Worm (Caenorhabditis elegans) whole organism, L3 larva: ENCODE measurements around the gene F21G4.5.

Experiments used
- R02D3.7 ChIP-seq: fragments of 150-350 bp; optimal IDR thresholded peaks from 2 replicates; lab custom pipeline; 2014; ENCODE audit warnings: missing biosample characterization, missing genetic modification characterization
- ZK546.5 ChIP-seq: sonication (generic microtip); optimal IDR thresholded peaks from 2 replicates; lab custom pipeline; 2017; ENCODE audit warnings: missing biosample characterization, missing genetic modification characterization
- aly-2 ChIP-seq: fragments of 150-350 bp; optimal IDR thresholded peaks from 2 replicates; lab custom pipeline; 2014; ENCODE audit warnings: missing biosample characterization, missing genetic modification characterization
- ceh-16 ChIP-seq: sonication (generic microtip); optimal IDR thresholded peaks from 2 replicates; lab custom pipeline; 2017; ENCODE audit warnings: missing biosample characterization, missing genetic modification characterization
- ceh-28 ChIP-seq: fragments of 150-350 bp; optimal IDR thresholded peaks from 2 replicates; lab custom pipeline; 2014; ENCODE audit warnings: missing biosample characterization, missing genetic modification reagents, missing genetic modification characterization
- daf-12 ChIP-seq: fragments of 150-350 bp; optimal IDR thresholded peaks from 2 replicates; lab custom pipeline; 2014; ENCODE audit warnings: missing biosample characterization, missing genetic modification reagents, missing genetic modification characterization
- egl-27 ChIP-seq: sonication (generic microtip); optimal IDR thresholded peaks from 4 replicates; lab custom pipeline; 2017; ENCODE audit warnings: missing biosample characterization, missing genetic modification reagents, missing genetic modification characterization
- egl-5 ChIP-seq: fragments of 150-350 bp; optimal IDR thresholded peaks from 2 replicates; lab custom pipeline; 2017; ENCODE audit warnings: missing biosample characterization, missing genetic modification reagents, missing genetic modification characterization, inconsistent platforms
- elt-1 ChIP-seq: fragments of 150-350 bp; optimal IDR thresholded peaks from 2 replicates; lab custom pipeline; 2014; ENCODE audit warnings: missing biosample characterization, missing genetic modification characterization
- elt-2 ChIP-seq: sonication (generic microtip); optimal IDR thresholded peaks from 2 replicates; lab custom pipeline; 2016; ENCODE audit warnings: missing genetic modification reagents, mild to moderate bottlenecking, missing genetic modification characterization, missing compliant biosample characterization
- eor-1 ChIP-seq, 2 experiments: fragments of 150-350 bp; optimal IDR thresholded peaks; 2 replicates each; lab custom pipeline; 2014 to 2018; ENCODE audit warnings: missing biosample characterization in 2 of 2, missing genetic modification characterization in 2 of 2
- fkh-10 ChIP-seq: sonication (generic microtip); optimal IDR thresholded peaks from 2 replicates; lab custom pipeline; 2017; ENCODE audit warnings: missing biosample characterization, missing genetic modification reagents, missing genetic modification characterization
- fkh-2 ChIP-seq: fragments of 150-350 bp; optimal IDR thresholded peaks from 2 replicates; lab custom pipeline; 2014; ENCODE audit warnings: missing biosample characterization, missing genetic modification reagents, missing genetic modification characterization
- fos-1 ChIP-seq: fragments of 150-350 bp; optimal IDR thresholded peaks from 2 replicates; lab custom pipeline; 2014; ENCODE audit warnings: missing biosample characterization, missing genetic modification characterization
- hmg-11 ChIP-seq: sonication (generic microtip); optimal IDR thresholded peaks from 2 replicates; lab custom pipeline; 2016; ENCODE audit warnings: missing genetic modification characterization, missing compliant biosample characterization
- lin-15B ChIP-seq: fragments of 150-350 bp; optimal IDR thresholded peaks from 2 replicates; lab custom pipeline; 2014; ENCODE audit warnings: missing biosample characterization, missing genetic modification characterization
- lin-39 ChIP-seq: fragments of 150-350 bp; optimal IDR thresholded peaks from 2 replicates; lab custom pipeline; 2018; ENCODE audit warnings: missing biosample characterization, missing genetic modification reagents, missing genetic modification characterization
- lsy-12 ChIP-seq: sonication (generic microtip); optimal IDR thresholded peaks from 2 replicates; lab custom pipeline; 2016; ENCODE audit warnings: mild to moderate bottlenecking, missing genetic modification characterization, missing compliant biosample characterization
- mdl-1 ChIP-seq: fragments of 150-350 bp; optimal IDR thresholded peaks from 2 replicates; lab custom pipeline; 2014; ENCODE audit warnings: missing biosample characterization, missing genetic modification characterization
- mml-1 ChIP-seq: fragments of 150-350 bp; sonication (generic microtip); optimal IDR thresholded peaks from 3 replicates; lab custom pipeline; 2014; ENCODE audit warnings: missing biosample characterization, missing genetic modification characterization
- nfya-1 ChIP-seq: sonication (generic microtip); optimal IDR thresholded peaks from 2 replicates; lab custom pipeline; 2017; ENCODE audit warnings: missing genetic modification characterization, mild to moderate bottlenecking, missing compliant biosample characterization, antibody characterized with exemption, moderate library complexity; ENCODE audit not compliant: insufficient read depth
- nhr-11 ChIP-seq: fragments of 150-350 bp; optimal IDR thresholded peaks from 2 replicates; lab custom pipeline; 2014; ENCODE audit warnings: missing biosample characterization, missing genetic modification characterization
- nhr-12 ChIP-seq: fragments of 150-350 bp; optimal IDR thresholded peaks from 2 replicates; lab custom pipeline; 2014; ENCODE audit warnings: missing biosample characterization, missing genetic modification characterization
- nhr-237 ChIP-seq: fragments of 150-350 bp; optimal IDR thresholded peaks from 2 replicates; lab custom pipeline; 2014; ENCODE audit warnings: missing biosample characterization, missing genetic modification characterization
- nhr-28 ChIP-seq: fragments of 150-350 bp; optimal IDR thresholded peaks from 2 replicates; lab custom pipeline; 2014; ENCODE audit warnings: missing biosample characterization, missing genetic modification characterization
- nhr-43 ChIP-seq: sonication (generic microtip); optimal IDR thresholded peaks from 2 replicates; lab custom pipeline; 2016; ENCODE audit warnings: mild to moderate bottlenecking, missing genetic modification characterization, missing compliant biosample characterization; ENCODE audit not compliant: poor library complexity, severe bottlenecking
- nhr-67 ChIP-seq: fragments of 150-350 bp; optimal IDR thresholded peaks from 2 replicates; lab custom pipeline; 2014; ENCODE audit warnings: missing biosample characterization, missing genetic modification characterization
- nhr-77 ChIP-seq: fragments of 150-350 bp; optimal IDR thresholded peaks from 2 replicates; lab custom pipeline; 2014; ENCODE audit warnings: missing biosample characterization, missing genetic modification characterization
- pha-4 ChIP-seq: fragments of 150-350 bp; optimal IDR thresholded peaks from 2 replicates; lab custom pipeline; 2014; ENCODE audit warnings: missing biosample characterization, missing genetic modification reagents, missing genetic modification characterization
- pqm-1 ChIP-seq: fragments of 150-350 bp; optimal IDR thresholded peaks from 2 replicates; lab custom pipeline; 2017; ENCODE audit warnings: missing biosample characterization, missing genetic modification characterization, inconsistent platforms
- skn-1 ChIP-seq: fragments of 150-350 bp; optimal IDR thresholded peaks from 2 replicates; lab custom pipeline; 2014; ENCODE audit warnings: missing biosample characterization, missing genetic modification characterization
- tbx-2 ChIP-seq: sonication (generic microtip); optimal IDR thresholded peaks from 2 replicates; lab custom pipeline; 2016; ENCODE audit warnings: mild to moderate bottlenecking, missing genetic modification characterization, missing compliant biosample characterization
- unc-39 ChIP-seq: sonication (generic microtip); optimal IDR thresholded peaks from 4 replicates; lab custom pipeline; 2017; ENCODE audit warnings: missing biosample characterization, missing genetic modification characterization
- unc-62 ChIP-seq: fragments of 150-350 bp; sonication (generic microtip); optimal IDR thresholded peaks from 4 replicates; lab custom pipeline; 2014; ENCODE audit warnings: missing biosample characterization, missing genetic modification reagents, missing genetic modification characterization
- zag-1 ChIP-seq: fragments of 150-350 bp; optimal IDR thresholded peaks from 2 replicates; lab custom pipeline; 2014; ENCODE audit warnings: missing biosample characterization, missing genetic modification characterization
- ztf-11 ChIP-seq: fragments of 150-350 bp; optimal IDR thresholded peaks from 2 replicates; lab custom pipeline; 2014; ENCODE audit warnings: missing biosample characterization, missing genetic modification characterization
- ztf-4 ChIP-seq: fragments of 150-350 bp; optimal IDR thresholded peaks from 2 replicates; lab custom pipeline; 2014; ENCODE audit warnings: missing biosample characterization, missing genetic modification characterization

F21G4.5 gene

DNA sequence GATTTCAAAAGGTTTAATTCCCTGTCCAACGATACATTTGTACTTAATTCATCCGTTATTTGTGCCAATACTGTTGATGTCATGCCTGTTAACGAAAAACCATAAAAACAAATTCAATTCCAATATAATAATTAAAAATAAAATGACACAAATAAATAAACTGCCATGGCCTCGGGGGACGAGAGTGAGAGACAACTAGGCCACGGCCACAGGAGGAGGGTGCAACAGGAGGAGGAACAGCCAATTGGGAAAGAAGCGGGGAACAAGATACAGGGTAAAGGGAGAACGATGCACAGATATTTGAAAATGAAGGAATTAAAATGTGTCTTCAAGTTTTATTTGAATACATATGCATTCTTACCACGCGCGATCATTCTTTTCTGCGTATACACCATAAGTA lies 11.4 kb downstream of the F21G4.5 start, which contains the start of gene F21G4.6:
TSS of gene F21G4.6 (minus strand) at position 87 of the 400 bp plus-strand sequence.
- TF ChIP-seq fkh-2 (tag; lab: Kevin White, UChicago) (no peak), unc-62 (GFP tag; lab: Kevin White, UChicago) (no peak), zag-1 (tag; lab: Kevin White, UChicago) (no peak), nhr-43 (tag; lab: Kevin White, UChicago) (no peak), nhr-67 (no peak), nfya-1 (tag; lab: Kevin White, UChicago) (peak; percentile 78)

DNA sequence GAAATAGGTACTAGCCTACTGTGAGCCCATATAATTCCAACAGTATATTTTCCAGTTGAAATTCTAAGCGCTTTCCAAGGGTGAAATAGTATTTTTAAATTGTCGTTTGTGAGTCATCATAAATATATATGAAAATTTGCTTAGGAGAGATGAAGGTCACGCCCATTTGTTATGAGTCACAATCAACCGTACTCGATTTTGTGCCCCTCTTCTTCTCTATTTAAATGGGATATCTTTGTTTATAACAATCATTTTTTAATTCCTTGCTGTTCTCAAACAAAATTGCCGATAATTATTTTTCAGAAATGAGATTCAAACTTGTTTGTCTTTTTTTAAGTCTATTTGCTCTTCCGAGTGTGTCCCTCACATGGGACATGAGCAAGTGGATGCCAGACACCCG lies 13.1 kb downstream of the F21G4.5 start, which contains the start of gene folr-1:
TSS of gene folr-1 (plus strand) at position 301 of the 400 bp plus-strand sequence.
- TF ChIP-seq unc-62 (GFP tag; lab: Kevin White, UChicago) (no peak), elt-1 (tag; lab: Kevin White, UChicago) (no peak), lin-39 (tag; lab: Kevin White, UChicago) (no peak), lin-15B (no peak), nhr-67 (no peak), nhr-237 (tag; lab: Kevin White, UChicago) (no peak), daf-12 (no peak), ceh-16 (tag; lab: Kevin White, UChicago) (no peak), unc-39 (no peak), hmg-11 (tag; lab: Kevin White, UChicago) (no peak), fkh-10 (no peak), nhr-11 (tag; lab: Kevin White, UChicago) (no peak), zag-1 (tag; lab: Kevin White, UChicago) (no peak), ZK546.5 (tag; lab: Kevin White, UChicago) (no peak), egl-27 (no peak), ztf-4 (tag; lab: Kevin White, UChicago) (no peak), mml-1 (no peak), ztf-11 (no peak)

DNA sequence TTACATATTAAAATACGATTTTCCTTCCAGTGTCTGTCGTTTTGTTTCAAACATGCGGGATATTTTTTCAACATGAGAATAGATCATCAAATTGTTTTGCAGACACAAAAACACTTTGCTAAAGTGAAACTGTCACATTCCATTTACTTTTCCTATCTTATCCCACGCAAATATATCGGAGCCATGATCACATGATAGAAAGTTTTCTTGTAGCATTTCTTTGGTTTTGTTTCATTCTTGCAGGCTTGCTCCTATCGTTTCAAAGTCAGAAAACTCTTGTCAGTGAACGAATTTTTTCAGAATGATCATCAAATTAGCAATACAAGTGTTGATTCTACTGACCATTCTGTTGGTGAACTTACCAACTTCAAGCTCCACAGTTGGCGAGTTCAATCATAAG lies 15.3 kb downstream of the F21G4.5 start, which contains the start of gene C17G1.2:
TSS of gene C17G1.2 (plus strand) at position 301 of the 400 bp plus-strand sequence.
- TF ChIP-seq ceh-28 (tag; lab: Kevin White, UChicago) = no peak
- no peak for TF ChIP-seq daf-12
- TF ChIP-seq nhr-77 (tag; lab: Kevin White, UChicago) = no peak
- no peak for TF ChIP-seq nhr-12 (tag; lab: Kevin White, UChicago)
- no peak for TF ChIP-seq unc-39
- TF ChIP-seq mdl-1 = no peak
- TF ChIP-seq nhr-237 (tag; lab: Kevin White, UChicago) = no peak
- no peak for TF ChIP-seq lsy-12
- TF ChIP-seq, all 47 proteins: peak for 0

DNA sequence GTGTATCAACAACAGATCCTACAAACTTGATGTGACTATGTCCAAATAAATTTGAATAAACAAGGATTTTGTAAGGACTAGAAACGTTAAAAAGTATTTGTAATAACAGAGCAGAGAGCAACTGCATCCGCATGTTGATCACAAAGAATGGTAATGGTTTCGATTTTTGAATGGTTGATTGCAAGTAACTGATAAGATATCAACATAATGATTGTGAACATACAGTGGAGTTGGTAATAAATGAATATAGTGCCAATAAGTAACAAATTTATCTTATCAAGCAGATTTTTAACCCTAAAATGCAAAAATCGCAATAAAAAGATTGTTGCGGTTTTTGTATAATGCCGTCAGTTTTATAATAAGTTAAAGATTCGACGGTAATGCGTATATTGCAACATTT lies 19.0 kb downstream of the F21G4.5 start, which contains the start of gene ugt-23:
TSS of gene ugt-23 (minus strand) at position 212 of the 400 bp plus-strand sequence.
- TF ChIP-seq elt-2 (peak; percentile 71), zag-1 (tag; lab: Kevin White, UChicago) (no peak), pqm-1 (tag; lab: Kevin White, UChicago) (peak; percentile 39)
- TF ChIP-seq, all 47 proteins: peak for 2

DNA sequence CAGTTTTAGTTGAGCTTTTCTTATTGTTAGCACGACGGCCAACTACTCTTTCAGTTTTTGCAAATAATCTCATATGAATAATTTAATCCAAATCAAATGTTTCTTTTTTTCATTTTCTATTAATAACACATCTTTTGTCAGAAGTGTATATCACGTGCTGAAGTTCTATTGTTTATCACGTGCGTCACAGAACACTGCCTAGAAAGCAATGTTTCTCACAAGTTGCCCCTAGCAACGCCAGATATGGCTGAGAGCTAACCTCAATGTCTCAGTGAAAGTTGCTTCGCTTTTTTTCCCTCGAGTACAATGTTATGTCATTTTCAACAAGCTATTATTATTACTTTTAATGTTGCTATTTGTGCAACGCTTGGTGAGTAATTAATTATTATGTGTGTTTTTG lies 22.1 kb downstream of the F21G4.5 start:
- TF ChIP-seq skn-1 (tag; lab: Kevin White, UChicago) (peak; percentile 3), zag-1 (tag; lab: Kevin White, UChicago) (no peak)

DNA sequence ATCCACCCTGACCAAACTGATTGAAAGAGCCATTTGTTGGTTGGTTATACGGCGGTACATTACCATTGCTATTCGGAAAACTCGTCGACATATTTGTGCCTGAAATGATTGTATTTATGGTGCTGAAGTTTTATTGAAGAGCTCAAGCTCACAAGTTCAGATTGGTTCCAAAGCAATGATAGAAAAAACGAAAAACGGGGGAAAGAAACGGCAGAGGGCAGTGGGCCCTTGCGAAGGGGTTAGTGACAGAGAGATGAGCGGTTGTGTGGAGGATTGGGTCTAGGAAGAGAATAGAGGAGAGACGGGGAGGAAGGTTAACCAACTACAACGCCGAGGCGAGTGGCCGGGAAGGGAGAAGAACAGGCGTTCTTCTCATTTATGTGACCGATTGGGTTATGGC lies 25.4 kb downstream of the F21G4.5 start, which contains the start of gene nra-3:
TSS of gene nra-3 (minus strand) at position 101 of the 400 bp plus-strand sequence.
- TF ChIP-seq lin-39 (tag; lab: Kevin White, UChicago) (no peak), nhr-28 (tag; lab: Kevin White, UChicago) (no peak), aly-2 (tag; lab: Kevin White, UChicago) (no peak), tbx-2 (tag; lab: Kevin White, UChicago) (no peak), ceh-16 (tag; lab: Kevin White, UChicago) (no peak), lsy-12 (no peak), fos-1 (tag; lab: Kevin White, UChicago) (no peak), nhr-11 (tag; lab: Kevin White, UChicago) (no peak), fkh-10 (no peak), R02D3.7 (no peak), egl-5 (no peak), eor-1 (tag; optimal IDR thresholded peaks at IDR 0.05; lab: Kevin White, UChicago) (no peak), pha-4 (tag; lab: Kevin White, UChicago) (no peak)
